Fruit fly (Drosophila melanogaster): ENCODE data around the gene Cad86C.

The Cad86C gene

dm6 chr3R:10884031-10884677, 57.3 kb downstream of the Cad86C start (continued):
- TF ChIP-seq CG10274 (GFP tag; optimal IDR thresholded peaks at IDR 0.05) (peak; percentile 51), CG9437 (GFP tag; optimal IDR thresholded peaks at IDR 0.05) (peak; percentile 33), CG10462 (GFP tag; optimal IDR thresholded peaks at IDR 0.05) (no peak), schlank (tag; optimal IDR thresholded peaks at IDR 0.05) (peak; percentile 45), esg (GFP tag; conservative IDR thresholded peaks at IDR 0.05) (peak; percentile 64), HLH3B (GFP tag; IDR thresholded peaks at IDR 0.05) (peak; percentile 83), cas (GFP tag; IDR thresholded peaks at IDR 0.05) (peak; percentile 65), cg (GFP tag; optimal IDR thresholded peaks at IDR 0.05) (peak; percentile 3), CG3995 (GFP tag; optimal IDR thresholded peaks at IDR 0.05) (peak; percentile 24), CG14050 (GFP tag; IDR thresholded peaks at IDR 0.05) (peak; percentile 67), CrebB (tag; optimal IDR thresholded peaks at IDR 0.05) (peak; percentile 52), CG3407 (GFP tag; optimal IDR thresholded peaks at IDR 0.05) (peak; percentile 9), MESR4 (GFP tag; optimal IDR thresholded peaks at IDR 0.05) (no peak), wor (GFP tag; IDR thresholded peaks at IDR 0.05) (no peak), Bgb (GFP tag; IDR thresholded peaks at IDR 0.05; ENCODE audit: partially characterized antibody) (no peak), chif (GFP tag; optimal IDR thresholded peaks at IDR 0.05) (no peak), CG8359 (GFP tag; optimal IDR thresholded peaks at IDR 0.05; ENCODE audit: borderline replicate concordance) (no peak), CG12744 (GFP tag; optimal IDR thresholded peaks at IDR 0.05) (no peak), ATbp (GFP tag; optimal IDR thresholded peaks at IDR 0.05) (peak; percentile 46), ab (GFP tag; optimal IDR thresholded peaks at IDR 0.05) (no peak), crp (GFP tag; optimal IDR thresholded peaks at IDR 0.05) (no peak), gro (GFP tag; optimal IDR thresholded peaks at IDR 0.05) (peak; percentile 25), sim (GFP tag; IDR thresholded peaks at IDR 0.05) (0 out of 2 replicates have a peak, but pooled peaks have one; percentile 34), CG31388 (GFP tag; optimal IDR thresholded peaks at IDR 0.05) (no peak), Side (GFP tag; optimal IDR thresholded peaks at IDR 0.05) (no peak), CG2678 (tag; optimal IDR thresholded peaks at IDR 0.05) (peak; percentile 90), CG7987 (GFP tag; optimal IDR thresholded peaks at IDR 0.05) (peak; percentile 53), CG11504 (tag; optimal IDR thresholded peaks at IDR 0.05) (peak; percentile 88), CG6791 (GFP tag; IDR thresholded peaks at IDR 0.05; ENCODE audit: partially characterized antibody) (no peak), jigr1 (GFP tag; IDR thresholded peaks at IDR 0.05) (peak; percentile 63), ranshi (GFP tag; IDR thresholded peaks at IDR 0.05) (peak; percentile 79), BEAF-32 (GFP tag; optimal IDR thresholded peaks at IDR 0.05) (no peak), trh (GFP tag; optimal IDR thresholded peaks at IDR 0.05) (no peak), Scr (GFP tag; IDR thresholded peaks at IDR 0.05; ENCODE audit: partially characterized antibody) (no peak), CG2202 (tag; optimal IDR thresholded peaks at IDR 0.05) (no peak), fd102C (GFP tag; optimal IDR thresholded peaks at IDR 0.05) (no peak), en (GFP tag; optimal IDR thresholded peaks at IDR 0.05) (no peak), NfI (GFP tag; optimal IDR thresholded peaks at IDR 0.05) (peak; percentile 61), bcd (GFP tag; optimal IDR thresholded peaks at IDR 0.05) (peak; percentile 80), CG10959 (GFP tag; IDR thresholded peaks at IDR 0.05) (no peak), CG4730 (GFP tag; IDR thresholded peaks at IDR 0.05) (peak; percentile 72), Antp (GFP tag; optimal IDR thresholded peaks at IDR 0.05) (no peak), bsh (GFP tag; optimal IDR thresholded peaks at IDR 0.05) (peak in 1 of 2 experiments; percentile 29), CG8924 (tag; optimal IDR thresholded peaks at IDR 0.05) (peak; percentile 64), Oli (tag; optimal IDR thresholded peaks at IDR 0.05) (peak; percentile 56), tup (GFP tag; optimal IDR thresholded peaks at IDR 0.05) (peak; percentile 39), Rx (GFP tag; IDR thresholded peaks at IDR 0.05) (peak; percentile 67), ara (GFP tag; IDR thresholded peaks at IDR 0.05) (peak; percentile 59; the same call in 1 of the 2 replicates), Ravus (GFP tag; IDR thresholded peaks at IDR 0.05) (peak; percentile 57)
